Fruit fly (Drosophila melanogaster): Measurements from ENCODE around the gene PNUTS.

dm6 chr2L:840022-840421, 30.2 kb upstream of the PNUTS start:
- TF ChIP-seq CG8478 (optimal IDR thresholded peaks at IDR 0.05) (no peak), CTCF (optimal IDR thresholded peaks at IDR 0.05) (no peak)

Data from S2 (cell line).